Worm (Caenorhabditis elegans) whole organism, midembryonic: ENCODE results near the gene srsx-17.

ENCODE experiments used
- T22C8.4 ChIP-seq: fragments of 200-800 bp; sonication (Bioruptor generic); IDR thresholded peaks from 2 replicates; pipeline ENCODE4 v1.3.6; 2022; ENCODE audit warnings: missing genetic modification characterization, missing compliant biosample characterization
- klf-2 ChIP-seq: fragments of 200-800 bp; sonication (Bioruptor generic); conservative IDR thresholded peaks from 2 replicates; pipeline ENCODE4 v1.3.6; 2022; ENCODE audit warnings: missing genetic modification reagents, missing genetic modification characterization, missing compliant biosample characterization
- med-1 ChIP-seq: sonication (generic microtip); optimal IDR thresholded peaks from 2 replicates; lab custom pipeline; 2017; ENCODE audit warnings: missing genetic modification characterization, mild to moderate bottlenecking, missing compliant biosample characterization, antibody characterized with exemption, missing genetic modification reagents; ENCODE audit not compliant: insufficient read depth
- ref-1 ChIP-seq: fragments of 200-800 bp; sonication (Bioruptor generic); conservative IDR thresholded peaks from 2 replicates; pipeline ENCODE4 v1.3.6; 2022; ENCODE audit warnings: missing genetic modification reagents, missing genetic modification characterization, missing compliant biosample characterization
- tab-1 ChIP-seq: fragments of 200-800 bp; sonication (Bioruptor generic); IDR thresholded peaks from 2 replicates; pipeline ENCODE4 v1.3.6; 2022; ENCODE audit warnings: missing genetic modification characterization, missing compliant biosample characterization
- ztf-23 ChIP-seq: fragments of 200-800 bp; sonication (Bioruptor generic); IDR thresholded peaks from 2 replicates; pipeline ENCODE4 v1.3.6; 2022; ENCODE audit warnings: missing genetic modification reagents, missing genetic modification characterization, missing compliant biosample characterization
- ztf-29 ChIP-seq: fragments of 200-800 bp; sonication (Bioruptor generic); IDR thresholded peaks from 2 replicates; pipeline ENCODE4 v1.3.6; 2022; ENCODE audit warnings: missing genetic modification reagents, missing genetic modification characterization, missing compliant biosample characterization

DNA sequence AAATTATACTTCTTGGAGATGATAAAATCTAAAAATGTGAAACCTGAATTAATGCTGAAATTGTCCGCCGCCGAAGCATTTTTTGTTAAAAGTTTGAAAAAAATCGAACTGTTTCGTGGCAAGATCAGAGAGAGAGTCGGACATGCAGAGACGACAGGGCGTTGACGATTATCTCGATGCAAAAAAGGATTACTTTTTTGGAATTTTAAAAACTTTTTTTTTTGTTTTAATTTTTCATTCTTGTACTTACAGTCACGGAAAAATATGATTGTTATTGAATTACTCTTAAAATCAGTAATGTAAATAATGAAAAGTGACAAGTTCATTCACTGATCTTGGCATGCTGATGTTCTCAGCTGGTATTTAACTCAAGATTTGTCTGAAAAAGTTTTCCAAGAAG lies 9.2 kb downstream of the srsx-17 start, which contains the start of the genes M03F8.5 and M03F8.7:
- no peak for TF ChIP-seq klf-2
- no peak for TF ChIP-seq T22C8.4 (GFP tag; lab: Robert Waterston, UW)
- TF ChIP-seq tab-1 (GFP tag; lab: Robert Waterston, UW), result no peak
- no peak for TF ChIP-seq ztf-23 (GFP tag; lab: Robert Waterston, UW)
- no peak for TF ChIP-seq ztf-29 (GFP tag; lab: Robert Waterston, UW)
- no peak for TF ChIP-seq med-1 (GFP tag; lab: Kevin White, UChicago)
- no peak for TF ChIP-seq ref-1 (GFP tag; lab: Robert Waterston, UW)
